Worm (Caenorhabditis elegans): ENCODE data around the gene F09F9.3.

DNA sequence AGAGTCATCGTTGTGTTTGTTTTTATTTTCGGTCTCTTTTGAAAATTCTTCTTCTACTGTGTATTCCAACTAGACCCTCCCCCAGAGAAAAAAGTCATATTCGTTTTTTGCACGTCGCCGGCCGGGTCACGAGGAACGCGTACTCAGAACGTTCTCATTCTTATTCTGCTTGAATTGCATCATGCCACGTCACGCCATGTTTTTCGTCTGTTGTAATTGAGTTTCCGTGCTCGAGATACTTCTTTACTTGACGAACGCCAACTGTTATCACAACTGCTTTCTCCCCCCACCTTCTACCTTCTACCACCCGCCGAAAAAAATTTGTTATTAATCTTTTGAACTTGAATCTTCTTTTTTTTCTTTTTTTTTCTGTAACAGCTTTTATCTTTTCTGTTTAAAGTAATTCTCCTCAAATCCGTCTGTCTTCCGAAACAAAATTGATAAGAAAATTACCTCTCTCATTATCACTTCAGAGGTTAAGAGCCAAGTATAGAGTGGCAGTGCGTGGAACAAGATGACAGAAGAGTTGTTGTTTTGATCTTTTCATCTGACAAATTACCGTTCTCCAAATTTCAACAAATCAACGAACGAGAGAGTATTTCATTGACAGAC is 21.9 kb upstream of the F09F9.3 start:
- TF ChIP-seq snpc-4 (tag; optimal IDR thresholded peaks at IDR 0.05) (no peak), hif-1 (tag; optimal IDR thresholded peaks at IDR 0.05) (peak in 1 of 2 experiments; percentile 99), ZK546.5 (tag; optimal IDR thresholded peaks at IDR 0.05) (no peak), nhr-6 (tag; optimal IDR thresholded peaks at IDR 0.05) (no peak), pqm-1 (tag; optimal IDR thresholded peaks at IDR 0.05) (peak; percentile 33), skn-1 (tag; optimal IDR thresholded peaks at IDR 0.05) (no peak), ZK337.2 (GFP tag; IDR thresholded peaks at IDR 0.05) (no peak)

Data from whole organism, L4 larva.